Fruit fly (Drosophila melanogaster) whole organism, prepupa: ENCODE results near the gene arm.
A peak's percentile ranks its signal among the peaks of the same experiment; 100 is the strongest.

Experiments used
- CG10631 ChIP-seq: fragments of 200-800 bp; sonication (Bioruptor generic); optimal IDR thresholded peaks from 2 replicates; lab custom pipeline; 2016; ENCODE audit warnings: missing biosample characterization, missing genetic modification characterization
- CG15336 ChIP-seq: fragments of 200-800 bp; sonication (Bioruptor generic); IDR thresholded peaks from 2 replicates; pipeline ENCODE4 v1.3.6; 2022; ENCODE audit warnings: missing biosample characterization, missing genetic modification characterization
- CG1621 ChIP-seq: fragments of 200-800 bp; sonication (Bioruptor generic); optimal IDR thresholded peaks from 3 replicates; lab custom pipeline; 2018; ENCODE audit warnings: missing biosample characterization, mild to moderate bottlenecking, missing genetic modification characterization
- CG32006 ChIP-seq: fragments of 200-800 bp; sonication (Bioruptor generic); optimal IDR thresholded peaks from 3 replicates; lab custom pipeline; 2017; ENCODE audit warnings: missing biosample characterization, mild to moderate bottlenecking, missing genetic modification characterization
- CG3919 ChIP-seq: fragments of 200-800 bp; sonication (Bioruptor generic); optimal IDR thresholded peaks from 3 replicates; lab custom pipeline; 2016; ENCODE audit warnings: missing biosample characterization, missing genetic modification characterization
- CG6276 ChIP-seq: fragments of 200-800 bp; sonication (Bioruptor generic); optimal IDR thresholded peaks from 2 replicates; lab custom pipeline; 2017; ENCODE audit warnings: missing biosample characterization, mild to moderate bottlenecking, missing genetic modification characterization
- CG6854 ChIP-seq: fragments of 200-800 bp; sonication (Bioruptor generic); optimal IDR thresholded peaks from 2 replicates; lab custom pipeline; 2017; ENCODE audit warnings: missing biosample characterization, mild to moderate bottlenecking, missing genetic modification characterization
- CG8632 ChIP-seq: fragments of 200-800 bp; sonication (Bioruptor generic); optimal IDR thresholded peaks from 3 replicates; lab custom pipeline; 2016; ENCODE audit warnings: missing biosample characterization, missing genetic modification characterization
- Hr38 ChIP-seq: sonication (Bioruptor generic); optimal IDR thresholded peaks from 2 replicates; lab custom pipeline; 2016; ENCODE audit warnings: missing biosample characterization, missing genetic modification characterization
- Hr4 ChIP-seq: fragments of 200-800 bp; sonication (Bioruptor generic); optimal IDR thresholded peaks from 3 replicates; lab custom pipeline; 2016; ENCODE audit warnings: missing biosample characterization, missing genetic modification characterization
- Sox15 ChIP-seq: fragments of 200-800 bp; sonication (Bioruptor generic); optimal IDR thresholded peaks from 3 replicates; lab custom pipeline; 2016; ENCODE audit warnings: missing biosample characterization, missing genetic modification characterization
- dac ChIP-seq: fragments of 200-800 bp; sonication (Bioruptor generic); optimal IDR thresholded peaks from 2 replicates; lab custom pipeline; 2017; ENCODE audit warnings: missing biosample characterization, mild to moderate bottlenecking, missing genetic modification characterization
- eg ChIP-seq: fragments of 200-800 bp; sonication (Bioruptor generic); IDR thresholded peaks from 3 replicates; pipeline ENCODE4 v1.3.6; 2022; ENCODE audit warnings: missing biosample characterization, missing genetic modification characterization
- esn ChIP-seq: fragments of 200-800 bp; sonication (Bioruptor generic); optimal IDR thresholded peaks from 2 replicates; lab custom pipeline; 2016; ENCODE audit warnings: missing biosample characterization, mild to moderate bottlenecking, missing genetic modification characterization, moderate library complexity
- fkh ChIP-seq: fragments of 200-800 bp; sonication (Bioruptor generic); optimal IDR thresholded peaks from 3 replicates; lab custom pipeline; 2017; ENCODE audit warnings: missing biosample characterization, mild to moderate bottlenecking, missing genetic modification characterization, moderate library complexity
- lz ChIP-seq: fragments of 200-800 bp; sonication (Bioruptor generic); optimal IDR thresholded peaks from 3 replicates; lab custom pipeline; 2016; ENCODE audit warnings: missing biosample characterization, missing genetic modification characterization
- net ChIP-seq: fragments of 200-800 bp; sonication (Bioruptor generic); optimal IDR thresholded peaks from 3 replicates; lab custom pipeline; 2016; ENCODE audit warnings: missing biosample characterization, missing genetic modification characterization
- svp ChIP-seq: fragments of 200-800 bp; sonication (Bioruptor generic); peaks from one replicate; lab custom pipeline; 2016; ENCODE audit warnings: missing biosample characterization, missing genetic modification characterization
- vri ChIP-seq: fragments of 200-800 bp; sonication (Bioruptor generic); optimal IDR thresholded peaks from 3 replicates; lab custom pipeline; 2016; ENCODE audit warnings: missing biosample characterization, mild to moderate bottlenecking, missing genetic modification characterization

arm gene

DNA sequence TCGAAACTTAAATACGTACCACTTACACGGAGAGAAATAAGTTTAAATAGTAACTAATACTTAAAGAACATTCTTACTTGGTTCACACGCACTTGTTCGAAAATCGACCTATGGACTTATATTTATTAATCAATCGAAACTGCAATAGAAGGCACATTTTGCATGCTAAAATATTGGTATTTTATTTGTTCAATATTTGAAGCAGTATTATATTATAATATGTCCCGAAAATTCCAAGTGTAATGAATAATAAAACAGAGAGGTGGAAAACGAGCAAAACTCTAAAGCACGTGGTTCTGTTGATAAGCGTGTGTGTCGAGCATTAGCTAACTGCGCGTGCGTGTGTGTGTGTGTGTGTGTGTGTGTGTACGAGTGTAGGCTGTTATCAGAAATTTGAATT is 50.5 kb downstream of the arm start (continued):
- TF ChIP-seq esn (GFP tag; lab: Kevin White, UChicago) (peak; percentile 43), lz (peak; percentile 6), CG6276 (GFP tag; lab: Kevin White, UChicago) (no peak), CG3919 (GFP tag; lab: Kevin White, UChicago) (no peak), net (GFP tag; lab: Kevin White, UChicago) (peak; percentile 13), CG15336 (GFP tag; lab: Robert Waterston, UW) (0 out of 2 replicates have a peak, but pooled peaks have one; percentile 21)

DNA sequence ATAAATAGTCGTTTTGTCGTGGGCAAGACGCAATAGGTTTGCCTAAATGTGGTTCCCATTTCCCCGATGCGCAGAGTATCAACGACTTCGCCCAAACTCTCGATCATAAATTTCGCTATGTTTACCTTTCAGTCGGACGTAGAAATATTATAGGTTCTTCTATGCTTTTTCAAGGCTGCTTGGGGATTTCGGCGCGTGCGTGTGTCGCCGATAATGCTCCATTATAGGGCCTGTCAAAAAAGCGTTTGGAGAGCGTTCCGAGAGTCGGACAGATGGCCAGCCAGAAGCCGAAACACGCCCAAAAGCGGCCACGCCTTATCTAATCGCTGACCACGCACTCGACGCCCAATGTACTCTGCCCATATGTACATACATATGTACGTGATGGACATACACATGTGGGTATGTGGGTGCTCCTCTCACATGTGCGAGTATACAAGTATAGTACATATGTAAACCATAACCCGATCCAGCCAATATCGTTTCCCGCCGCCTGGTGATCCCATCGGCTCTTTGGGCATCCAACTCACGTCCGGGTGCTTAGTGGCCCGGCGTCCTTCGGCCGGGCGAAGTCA is 51.7 kb downstream of the arm start:
- no peak for TF ChIP-seq CG8632 (GFP tag; lab: Kevin White, UChicago)
- TF ChIP-seq fkh (GFP tag; lab: Kevin White, UChicago) = peak; percentile 31
- TF ChIP-seq, all 60 proteins: peak for 1

DNA sequence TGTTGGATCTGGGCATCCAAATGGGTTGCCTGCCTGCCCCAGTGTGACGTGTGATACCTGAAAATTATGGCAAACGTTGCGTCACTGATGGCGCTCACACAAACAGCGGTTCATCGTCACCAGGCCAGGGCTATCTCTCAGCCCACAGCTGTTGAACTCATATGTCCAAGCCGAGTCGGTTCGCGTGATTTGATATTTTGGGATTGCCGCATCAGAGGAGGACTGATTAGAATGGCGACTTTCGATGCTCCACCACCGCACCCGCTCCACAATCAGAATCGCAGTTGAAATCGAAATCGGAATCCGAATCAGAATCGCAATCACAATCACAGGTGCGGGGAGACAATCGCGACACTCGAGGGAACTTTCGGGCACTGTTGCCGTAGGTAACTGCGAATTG is 52.7 kb downstream of the arm start:
- TF ChIP-seq dac (no peak), CG32006 (GFP tag; lab: Kevin White, UChicago) (no peak), fkh (GFP tag; lab: Kevin White, UChicago) (no peak), svp (GFP tag; lab: Kevin White, UChicago) (peak; percentile 66), vri (peak; percentile 53)

DNA sequence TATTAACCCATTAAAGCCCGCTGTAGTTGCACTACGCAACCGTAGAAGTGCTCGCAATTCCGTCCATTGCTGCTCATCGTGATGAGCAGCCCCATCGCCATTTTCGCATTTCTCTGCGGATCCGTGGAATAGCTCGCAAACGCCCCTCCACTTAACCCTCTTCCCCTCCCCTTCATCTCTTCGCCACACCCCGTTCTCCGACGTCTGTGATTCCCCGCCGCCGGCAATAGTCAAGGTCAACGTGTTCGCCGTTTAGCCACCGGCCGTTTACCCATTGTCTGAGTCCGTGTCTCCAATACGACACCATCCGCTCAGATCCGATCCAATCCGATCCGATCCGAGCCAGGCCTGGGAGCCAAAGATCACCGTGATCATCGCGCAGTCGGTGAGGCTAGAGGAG is 54.1 kb downstream of the arm start:
- TF ChIP-seq CG1621 (tag; lab: Kevin White, UChicago) (peak; percentile 55), CG6854 (no peak), eg (no peak), CG15336 (GFP tag; lab: Robert Waterston, UW) (no peak), CG10631 (GFP tag; lab: Kevin White, UChicago) (no peak), Hr4 (GFP tag; lab: Kevin White, UChicago) (no peak)

DNA sequence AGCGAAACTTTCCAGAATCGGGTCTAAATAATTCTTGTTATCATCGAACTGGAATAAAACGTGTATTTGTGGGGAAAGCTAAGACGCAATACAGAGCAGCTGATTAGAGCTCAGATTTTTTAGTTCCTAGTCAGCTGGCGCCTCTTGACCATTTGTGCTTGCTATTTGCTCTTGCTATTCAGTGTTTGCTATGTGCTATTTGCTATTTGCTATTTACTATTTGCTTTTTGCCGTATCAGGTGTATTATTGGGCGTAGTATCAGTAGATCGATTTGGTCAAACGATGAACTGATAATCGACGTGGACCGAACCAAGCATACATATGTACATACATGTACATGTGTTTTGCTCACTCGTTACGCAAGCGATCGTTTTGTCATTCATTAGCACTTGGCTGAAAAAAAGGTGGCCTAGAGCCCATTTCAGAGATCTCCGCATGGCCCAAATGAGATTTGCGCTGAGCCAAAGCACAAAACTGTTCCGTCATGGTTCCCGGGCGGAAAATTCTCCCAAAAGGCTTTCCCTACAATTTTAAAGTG is 55.0 kb downstream of the arm start:
- TF ChIP-seq CG3919 (GFP tag; lab: Kevin White, UChicago) (no peak), fkh (GFP tag; lab: Kevin White, UChicago) (peak; percentile 76), Hr38 (GFP tag; lab: Kevin White, UChicago) (peak; percentile 3), CG6854 (no peak), CG6276 (GFP tag; lab: Kevin White, UChicago) (peak; percentile 18)

dm6 chrX:1842875-1843274 is 57.6 kb downstream of the arm start:
- peak; percentile 62 for TF ChIP-seq svp (GFP tag; lab: Kevin White, UChicago)
- peak; percentile 33 for TF ChIP-seq vri
- no peak for TF ChIP-seq Sox15 (GFP tag; lab: Kevin White, UChicago)
- TF ChIP-seq lz = no peak
